Worm (Caenorhabditis elegans): ENCODE measurements around the gene C46A5.4.

DNA sequence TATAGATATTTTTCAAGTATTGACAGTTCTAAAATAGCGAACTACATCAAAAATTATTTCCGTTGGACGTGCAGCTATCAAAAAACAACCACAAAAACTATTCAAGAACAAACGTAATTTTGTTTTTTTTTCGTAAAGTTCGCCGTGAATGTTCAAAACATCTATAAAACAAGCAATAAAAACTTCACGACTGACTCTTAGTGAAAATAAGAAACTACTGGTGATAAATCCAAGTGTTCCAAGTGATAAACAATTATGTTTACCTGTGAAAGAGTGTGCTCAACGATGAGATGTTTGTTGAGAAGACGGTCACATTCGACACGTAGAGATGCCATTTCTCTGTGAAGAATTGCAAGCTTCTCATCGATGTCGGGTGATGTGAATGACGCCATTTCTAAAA is 34.3 kb downstream of the C46A5.4 start, which contains the start of gene C50F7.6:
- TF ChIP-seq mep-1 (tag; optimal IDR thresholded peaks at IDR 0.05): no peak
- TF ChIP-seq elt-1 (tag; optimal IDR thresholded peaks at IDR 0.05; ENCODE audit: borderline replicate concordance, insufficient read depth): no peak
- TF ChIP-seq mab-5 (tag; optimal IDR thresholded peaks at IDR 0.05): no peak
- no peak for TF ChIP-seq lin-13 (tag; optimal IDR thresholded peaks at IDR 0.05)
- TF ChIP-seq ces-1 (GFP tag; optimal IDR thresholded peaks at IDR 0.05): no peak
- no peak for TF ChIP-seq nhr-28 (tag; optimal IDR thresholded peaks at IDR 0.05)
- TF ChIP-seq ceh-43 (GFP tag; optimal IDR thresholded peaks at IDR 0.05): no peak
- TF ChIP-seq tbx-8 (GFP tag; optimal IDR thresholded peaks at IDR 0.05): no peak
- no peak for TF ChIP-seq nhr-76 (tag; optimal IDR thresholded peaks at IDR 0.05)
- no peak for TF ChIP-seq zip-8 (tag; optimal IDR thresholded peaks at IDR 0.05)

Measured in whole organism, mixed stage, embryonic.